Fruit fly (Drosophila melanogaster): ENCODE results near the gene CG31678.

CG31678 gene

DNA sequence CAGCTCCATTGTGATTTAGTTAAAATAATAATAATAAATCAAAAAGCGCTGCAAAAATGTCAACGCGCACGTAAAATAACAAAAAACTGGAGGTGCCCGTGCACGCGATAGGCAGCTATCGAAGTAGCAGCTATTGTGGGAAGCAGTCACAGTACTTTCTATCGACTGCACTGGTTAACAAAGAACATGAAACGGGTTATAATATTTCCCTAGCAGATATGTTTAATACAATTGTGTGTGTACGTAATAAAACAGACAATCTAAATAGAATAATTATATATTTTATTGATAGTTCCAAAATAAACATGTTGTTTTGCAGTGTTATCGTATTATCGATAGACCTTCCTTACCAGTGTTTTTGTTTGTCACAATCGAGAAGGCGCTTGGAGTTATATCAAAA, at the start of gene CG31678, which contains the start of gene IKKepsilon:
TSS of gene CG31678 (minus strand) at position 67 of the 400 bp plus-strand sequence.
TSS of gene IKKepsilon (plus strand) at position 171 of the 400 bp plus-strand sequence.
- peak; percentile 40 for TF ChIP-seq CG17801 (GFP tag; optimal IDR thresholded peaks at IDR 0.05; ENCODE audit: partially characterized antibody)

DNA sequence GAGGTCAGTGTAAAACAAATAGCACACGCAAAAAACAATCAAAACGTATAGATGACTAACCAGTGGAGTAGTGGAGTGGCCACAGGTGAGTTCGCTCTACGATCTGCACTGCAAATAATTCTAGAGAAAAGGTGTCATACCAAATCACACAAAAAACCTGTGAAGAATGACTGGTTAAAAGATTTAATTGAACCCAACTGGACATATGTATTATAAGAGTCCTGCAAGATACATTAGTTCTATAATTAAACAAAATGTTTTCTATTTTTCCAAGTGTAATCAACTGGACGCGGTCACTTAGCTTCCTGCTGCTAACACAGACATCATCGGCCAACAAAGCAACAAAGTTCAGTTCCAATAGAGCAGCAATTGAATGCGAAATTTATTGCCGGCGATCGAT, 48.3 kb upstream of the CG31678 start:
- no peak for TF ChIP-seq CG17801 (GFP tag; optimal IDR thresholded peaks at IDR 0.05; ENCODE audit: partially characterized antibody)

dm6 chr2L:20721456-20721855, 45.7 kb upstream of the CG31678 start:
- no peak for TF ChIP-seq CG17801 (GFP tag; optimal IDR thresholded peaks at IDR 0.05; ENCODE audit: partially characterized antibody)

dm6 chr2L:20720011-20720410, 44.3 kb upstream of the CG31678 start:
- TF ChIP-seq CG17801 (GFP tag; optimal IDR thresholded peaks at IDR 0.05; ENCODE audit: partially characterized antibody), result no peak

dm6 chr2L:20716712-20717111, 41.0 kb upstream of the CG31678 start:
- TF ChIP-seq CG17801 (GFP tag; optimal IDR thresholded peaks at IDR 0.05; ENCODE audit: partially characterized antibody), result no peak

dm6 chr2L:20716077-20716476, 40.3 kb upstream of the CG31678 start:
- TF ChIP-seq CG17801 (GFP tag; optimal IDR thresholded peaks at IDR 0.05; ENCODE audit: partially characterized antibody), result peak; percentile 19

DNA sequence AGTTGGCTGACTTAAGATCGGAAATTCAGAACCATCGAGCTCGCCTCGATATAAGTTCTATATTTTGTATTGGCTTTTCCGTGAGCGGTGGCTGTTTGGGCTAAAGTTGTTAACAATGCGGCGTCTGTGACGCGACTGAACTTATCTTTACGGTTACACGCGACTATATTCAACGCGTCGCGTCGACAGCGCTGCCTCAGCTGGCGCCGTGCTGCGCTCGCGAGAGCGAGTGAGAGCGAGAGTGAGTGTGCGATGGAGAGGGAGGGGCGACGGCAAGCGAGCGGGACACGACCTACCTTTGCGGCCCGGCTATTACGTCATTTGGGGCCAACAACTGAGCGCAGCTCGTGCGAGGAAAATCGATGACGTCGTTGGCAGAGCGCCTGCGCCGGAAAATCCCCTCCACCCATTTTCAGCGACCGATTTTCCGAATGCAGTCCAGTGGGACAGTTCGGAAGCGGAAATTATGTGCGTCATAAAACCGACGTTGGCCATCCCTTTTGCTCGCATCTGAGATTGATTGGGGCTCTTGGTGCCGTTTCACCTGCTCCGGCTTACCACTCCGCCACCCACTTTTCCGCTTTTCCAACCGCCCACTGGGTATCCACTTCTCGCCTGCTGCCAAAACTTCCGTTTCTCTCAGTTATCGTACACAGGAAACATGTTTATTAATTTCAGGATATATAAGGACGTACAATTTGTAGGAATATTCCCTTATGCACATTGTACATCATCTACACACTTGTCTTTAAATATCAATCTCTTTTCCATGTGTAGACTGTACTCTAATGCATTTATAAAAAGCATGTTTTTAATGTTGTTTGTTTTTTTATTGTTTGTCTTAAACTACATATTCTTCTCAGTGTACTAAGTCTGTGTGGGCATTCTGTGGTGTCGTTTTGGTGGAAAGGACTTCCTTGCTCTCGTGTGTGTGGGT, 39.0 kb upstream of the CG31678 start, which contains the start of gene Hr38:
TSS of gene Hr38 (minus strand) at position 121 of the 937 bp plus-strand sequence.
- peak; percentile 32 for TF ChIP-seq CG17801 (GFP tag; optimal IDR thresholded peaks at IDR 0.05; ENCODE audit: partially characterized antibody)

dm6 chr2L:20705869-20706368, 30.2 kb upstream of the CG31678 start:
- TF ChIP-seq CG17801 (GFP tag; optimal IDR thresholded peaks at IDR 0.05; ENCODE audit: partially characterized antibody), result no peak

dm6 chr2L:20704511-20705266, 28.9 kb upstream of the CG31678 start:
- TF ChIP-seq CG17801 (GFP tag; optimal IDR thresholded peaks at IDR 0.05; ENCODE audit: partially characterized antibody), result no peak

DNA sequence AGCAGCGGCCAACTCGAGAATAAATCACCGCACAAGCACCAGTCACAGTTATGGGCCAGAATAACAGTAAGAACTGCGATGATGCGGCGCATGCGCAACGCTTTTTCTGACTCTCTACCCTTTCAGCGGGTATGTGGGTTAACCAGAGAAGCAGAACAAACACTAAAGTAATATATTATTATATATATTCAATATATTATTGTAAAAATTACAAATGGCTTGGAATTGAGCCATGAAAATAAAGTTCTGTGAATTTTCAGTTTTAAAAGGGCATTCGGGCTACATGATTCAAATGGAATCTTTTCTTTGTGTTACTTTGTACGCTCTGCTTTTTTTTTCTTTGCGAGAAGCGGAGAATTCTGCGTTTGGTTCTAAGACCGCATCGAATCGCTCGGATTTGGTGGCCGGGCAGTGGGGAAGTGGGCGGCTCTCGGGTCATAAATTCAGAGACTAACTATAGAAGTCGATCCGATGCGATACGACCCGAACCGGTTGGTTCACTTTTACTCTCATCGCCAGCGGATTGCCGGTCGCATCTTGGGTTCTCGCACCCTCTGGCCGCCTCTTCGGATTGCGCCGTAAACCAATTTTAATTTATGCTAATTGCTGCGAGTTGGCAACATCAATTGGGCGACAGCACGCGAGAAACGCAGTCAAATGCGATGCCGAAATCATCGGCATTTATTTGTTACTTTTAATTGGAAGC, 24.9 kb upstream of the CG31678 start:
- TF ChIP-seq CG17801 (GFP tag; optimal IDR thresholded peaks at IDR 0.05; ENCODE audit: partially characterized antibody), result no peak

- no peak for TF ChIP-seq CG17801 (GFP tag; optimal IDR thresholded peaks at IDR 0.05; ENCODE audit: partially characterized antibody)
Measured at dm6 chr2L:20695066-20695465, 19.3 kb upstream of the CG31678 start.

DNA sequence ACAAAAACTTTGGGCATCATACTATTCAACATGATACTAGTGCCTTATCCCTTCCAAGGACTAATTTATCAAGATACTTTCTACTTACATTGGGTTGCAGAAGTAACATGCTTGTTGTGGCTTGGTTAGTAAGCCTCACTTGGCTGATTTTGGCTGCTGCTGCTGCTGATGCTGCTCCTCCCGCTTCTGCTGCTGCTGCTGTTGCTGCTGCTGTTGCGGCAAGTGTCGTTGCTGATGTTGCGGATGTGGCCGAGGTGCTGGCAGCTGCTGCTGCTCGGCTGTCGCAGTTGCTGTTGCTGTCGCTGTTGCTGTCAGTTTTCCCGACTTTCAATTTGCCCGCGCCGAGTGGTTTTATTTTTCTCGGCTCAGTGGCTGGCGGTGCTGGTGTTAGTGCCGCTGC, 14.3 kb upstream of the CG31678 start:
- no peak for TF ChIP-seq CG17801 (GFP tag; optimal IDR thresholded peaks at IDR 0.05; ENCODE audit: partially characterized antibody)

- TF ChIP-seq CG17801 (GFP tag; optimal IDR thresholded peaks at IDR 0.05; ENCODE audit: partially characterized antibody), result no peak
Measured at dm6 chr2L:20688722-20689121, 13.0 kb upstream of the CG31678 start.

- TF ChIP-seq CG17801 (GFP tag; optimal IDR thresholded peaks at IDR 0.05; ENCODE audit: partially characterized antibody), result no peak
Measured at dm6 chr2L:20682136-20682733, 6.5 kb upstream of the CG31678 start, which contains the start of gene CG2617. TSS of gene CG2617 (plus strand) at chr2L:20682368.

Measured in ovary, adult (tissue).